Worm (Caenorhabditis elegans) whole organism, L3 larva: Measurements from ENCODE around the gene dgtr-1.

Experiments used
- R02D3.7 ChIP-seq: fragments of 150-350 bp; optimal IDR thresholded peaks from 2 replicates; lab custom pipeline; 2014; ENCODE audit warnings: missing biosample characterization, missing genetic modification characterization
- ZK546.5 ChIP-seq: sonication (generic microtip); optimal IDR thresholded peaks from 2 replicates; lab custom pipeline; 2017; ENCODE audit warnings: missing biosample characterization, missing genetic modification characterization
- aly-2 ChIP-seq: fragments of 150-350 bp; optimal IDR thresholded peaks from 2 replicates; lab custom pipeline; 2014; ENCODE audit warnings: missing biosample characterization, missing genetic modification characterization
- ama-1 ChIP-seq: fragments of 150-350 bp; optimal IDR thresholded peaks from 2 replicates; lab custom pipeline; 2018
- ceh-16 ChIP-seq: sonication (generic microtip); optimal IDR thresholded peaks from 2 replicates; lab custom pipeline; 2017; ENCODE audit warnings: missing biosample characterization, missing genetic modification characterization
- ceh-28 ChIP-seq: fragments of 150-350 bp; optimal IDR thresholded peaks from 2 replicates; lab custom pipeline; 2014; ENCODE audit warnings: missing biosample characterization, missing genetic modification reagents, missing genetic modification characterization
- ceh-82 ChIP-seq: fragments of 150-350 bp; optimal IDR thresholded peaks from 2 replicates; lab custom pipeline; 2014; ENCODE audit warnings: missing biosample characterization, missing genetic modification characterization
- ceh-9 ChIP-seq: sonication (generic microtip); optimal IDR thresholded peaks from 2 replicates; lab custom pipeline; 2018; ENCODE audit warnings: missing biosample characterization, missing genetic modification characterization
- egl-27 ChIP-seq: sonication (generic microtip); optimal IDR thresholded peaks from 4 replicates; lab custom pipeline; 2017; ENCODE audit warnings: missing biosample characterization, missing genetic modification reagents, missing genetic modification characterization
- egl-5 ChIP-seq: fragments of 150-350 bp; optimal IDR thresholded peaks from 2 replicates; lab custom pipeline; 2017; ENCODE audit warnings: missing biosample characterization, missing genetic modification reagents, missing genetic modification characterization, inconsistent platforms
- elt-1 ChIP-seq: fragments of 150-350 bp; optimal IDR thresholded peaks from 2 replicates; lab custom pipeline; 2014; ENCODE audit warnings: missing biosample characterization, missing genetic modification characterization
- elt-2 ChIP-seq: sonication (generic microtip); optimal IDR thresholded peaks from 2 replicates; lab custom pipeline; 2016; ENCODE audit warnings: missing genetic modification reagents, mild to moderate bottlenecking, missing genetic modification characterization, missing compliant biosample characterization
- elt-3 ChIP-seq, 3 experiments: fragments of 150-350 bp in 1 of 3; sonication (generic microtip) in 2 of 3; optimal IDR thresholded peaks; 2 replicates in 2 of 3; 4 replicates in 1 of 3; lab custom pipeline; 2014 to 2017; ENCODE audit warnings: missing biosample characterization in 3 of 3, missing genetic modification characterization in 3 of 3
- eor-1 ChIP-seq, 2 experiments: fragments of 150-350 bp; optimal IDR thresholded peaks; 2 replicates each; lab custom pipeline; 2014 to 2018; ENCODE audit warnings: missing biosample characterization in 2 of 2, missing genetic modification characterization in 2 of 2
- fkh-10 ChIP-seq: sonication (generic microtip); optimal IDR thresholded peaks from 2 replicates; lab custom pipeline; 2017; ENCODE audit warnings: missing biosample characterization, missing genetic modification reagents, missing genetic modification characterization
- fos-1 ChIP-seq: fragments of 150-350 bp; optimal IDR thresholded peaks from 2 replicates; lab custom pipeline; 2014; ENCODE audit warnings: missing biosample characterization, missing genetic modification characterization
- hmg-11 ChIP-seq: sonication (generic microtip); optimal IDR thresholded peaks from 2 replicates; lab custom pipeline; 2016; ENCODE audit warnings: missing genetic modification characterization, missing compliant biosample characterization
- jun-1 ChIP-seq: fragments of 150-350 bp; optimal IDR thresholded peaks from 2 replicates; lab custom pipeline; 2014; ENCODE audit warnings: missing biosample characterization, missing genetic modification reagents, missing genetic modification characterization
- lin-15B ChIP-seq: fragments of 150-350 bp; optimal IDR thresholded peaks from 2 replicates; lab custom pipeline; 2014; ENCODE audit warnings: missing biosample characterization, missing genetic modification characterization
- lin-39 ChIP-seq: fragments of 150-350 bp; optimal IDR thresholded peaks from 2 replicates; lab custom pipeline; 2018; ENCODE audit warnings: missing biosample characterization, missing genetic modification reagents, missing genetic modification characterization
- lsy-12 ChIP-seq: sonication (generic microtip); optimal IDR thresholded peaks from 2 replicates; lab custom pipeline; 2016; ENCODE audit warnings: mild to moderate bottlenecking, missing genetic modification characterization, missing compliant biosample characterization
- mdl-1 ChIP-seq: fragments of 150-350 bp; optimal IDR thresholded peaks from 2 replicates; lab custom pipeline; 2014; ENCODE audit warnings: missing biosample characterization, missing genetic modification characterization
- nfya-1 ChIP-seq: sonication (generic microtip); optimal IDR thresholded peaks from 2 replicates; lab custom pipeline; 2017; ENCODE audit warnings: missing genetic modification characterization, mild to moderate bottlenecking, missing compliant biosample characterization, antibody characterized with exemption, moderate library complexity; ENCODE audit not compliant: insufficient read depth
- nhr-12 ChIP-seq: fragments of 150-350 bp; optimal IDR thresholded peaks from 2 replicates; lab custom pipeline; 2014; ENCODE audit warnings: missing biosample characterization, missing genetic modification characterization
- nhr-23 ChIP-seq: fragments of 150-350 bp; optimal IDR thresholded peaks from 2 replicates; lab custom pipeline; 2014; ENCODE audit warnings: missing biosample characterization, missing genetic modification reagents, missing genetic modification characterization
- nhr-237 ChIP-seq: fragments of 150-350 bp; optimal IDR thresholded peaks from 2 replicates; lab custom pipeline; 2014; ENCODE audit warnings: missing biosample characterization, missing genetic modification characterization
- nhr-43 ChIP-seq: sonication (generic microtip); optimal IDR thresholded peaks from 2 replicates; lab custom pipeline; 2016; ENCODE audit warnings: mild to moderate bottlenecking, missing genetic modification characterization, missing compliant biosample characterization; ENCODE audit not compliant: poor library complexity, severe bottlenecking
- nhr-67 ChIP-seq: fragments of 150-350 bp; optimal IDR thresholded peaks from 2 replicates; lab custom pipeline; 2014; ENCODE audit warnings: missing biosample characterization, missing genetic modification characterization
- nhr-76 ChIP-seq: fragments of 150-350 bp; sonication (generic microtip); optimal IDR thresholded peaks from 5 replicates; lab custom pipeline; 2014; ENCODE audit warnings: missing biosample characterization, missing genetic modification characterization
- nhr-77 ChIP-seq: fragments of 150-350 bp; optimal IDR thresholded peaks from 2 replicates; lab custom pipeline; 2014; ENCODE audit warnings: missing biosample characterization, missing genetic modification characterization
- pha-4 ChIP-seq: fragments of 150-350 bp; optimal IDR thresholded peaks from 2 replicates; lab custom pipeline; 2014; ENCODE audit warnings: missing biosample characterization, missing genetic modification reagents, missing genetic modification characterization
- pqm-1 ChIP-seq: fragments of 150-350 bp; optimal IDR thresholded peaks from 2 replicates; lab custom pipeline; 2017; ENCODE audit warnings: missing biosample characterization, missing genetic modification characterization, inconsistent platforms
- sea-2 ChIP-seq: fragments of 150-350 bp; sonication (generic microtip); optimal IDR thresholded peaks from 4 replicates; lab custom pipeline; 2014; ENCODE audit warnings: missing biosample characterization, missing genetic modification reagents, missing genetic modification characterization
- skn-1 ChIP-seq: fragments of 150-350 bp; optimal IDR thresholded peaks from 2 replicates; lab custom pipeline; 2014; ENCODE audit warnings: missing biosample characterization, missing genetic modification characterization
- snpc-4 ChIP-seq: fragments of 150-350 bp; optimal IDR thresholded peaks from 2 replicates; lab custom pipeline; 2014; ENCODE audit warnings: missing biosample characterization, missing genetic modification characterization
- tbx-2 ChIP-seq: sonication (generic microtip); optimal IDR thresholded peaks from 2 replicates; lab custom pipeline; 2016; ENCODE audit warnings: mild to moderate bottlenecking, missing genetic modification characterization, missing compliant biosample characterization
- unc-39 ChIP-seq: sonication (generic microtip); optimal IDR thresholded peaks from 4 replicates; lab custom pipeline; 2017; ENCODE audit warnings: missing biosample characterization, missing genetic modification characterization
- unc-62 ChIP-seq: fragments of 150-350 bp; sonication (generic microtip); optimal IDR thresholded peaks from 4 replicates; lab custom pipeline; 2014; ENCODE audit warnings: missing biosample characterization, missing genetic modification reagents, missing genetic modification characterization
- ztf-11 ChIP-seq: fragments of 150-350 bp; optimal IDR thresholded peaks from 2 replicates; lab custom pipeline; 2014; ENCODE audit warnings: missing biosample characterization, missing genetic modification characterization

dgtr-1 gene

ce11 chrV:6514887-6515324 is 18.0 kb downstream of the dgtr-1 start, which contains the start of gene dpy-11 (continued):
- TF ChIP-seq mdl-1, result no peak
- TF ChIP-seq nhr-77 (tag; lab: Kevin White, UChicago), result no peak

DNA sequence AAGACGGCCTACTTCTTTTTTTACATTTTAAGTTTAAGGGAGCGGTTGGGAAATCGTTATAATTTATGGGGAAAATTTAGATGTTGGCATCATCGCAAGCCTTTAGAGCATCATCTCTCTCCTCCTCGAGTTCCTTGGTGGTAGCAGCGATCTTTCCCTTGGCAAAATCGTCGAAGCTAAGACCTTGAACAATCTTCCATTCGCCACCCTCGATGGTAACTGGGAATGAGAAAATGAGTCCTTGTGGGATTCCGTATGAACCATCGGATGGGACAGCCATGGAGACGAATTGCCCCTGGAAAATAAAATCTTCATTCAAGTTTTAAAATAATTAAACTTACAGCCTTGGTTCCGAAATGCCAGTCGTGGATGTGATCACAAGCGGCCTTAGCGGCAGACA is 18.4 kb downstream of the dgtr-1 start:
- TF ChIP-seq ceh-9 (tag; lab: Kevin White, UChicago) (no peak), egl-27 (tag; lab: Kevin White, UChicago) (no peak), eor-1 (tag; optimal IDR thresholded peaks at IDR 0.05; lab: Kevin White, UChicago) (no peak), nhr-67 (tag; lab: Kevin White, UChicago) (no peak), egl-5 (tag; lab: Kevin White, UChicago) (no peak), tbx-2 (no peak), sea-2 (no peak), elt-1 (tag; lab: Kevin White, UChicago) (no peak), lin-15B (no peak), jun-1 (tag; lab: Kevin White, UChicago) (no peak), ceh-28 (tag; lab: Kevin White, UChicago) (no peak)

- TF ChIP-seq nhr-67 (tag; lab: Kevin White, UChicago) (no peak), lin-39 (tag; lab: Kevin White, UChicago) (no peak), nhr-12 (tag; lab: Kevin White, UChicago) (no peak), snpc-4 (tag; lab: Kevin White, UChicago) (peak; percentile 21), egl-27 (tag; lab: Kevin White, UChicago) (no peak), fkh-10 (GFP tag; lab: Kevin White, UChicago) (no peak), hmg-11 (tag; lab: Kevin White, UChicago) (peak; percentile 31), jun-1 (tag; lab: Kevin White, UChicago) (no peak), egl-5 (tag; lab: Kevin White, UChicago) (no peak), ceh-82 (tag; lab: Kevin White, UChicago) (no peak), pha-4 (tag; lab: Kevin White, UChicago) (peak; percentile 70), mdl-1 (no peak), nhr-237 (tag; lab: Kevin White, UChicago) (no peak), ama-1 (no peak), elt-1 (tag; lab: Kevin White, UChicago) (no peak), elt-2 (tag; lab: Kevin White, UChicago) (peak; percentile 30), sea-2 (no peak), ceh-9 (tag; lab: Kevin White, UChicago) (no peak), R02D3.7 (no peak), ceh-16 (tag; lab: Kevin White, UChicago) (no peak), nhr-77 (tag; lab: Kevin White, UChicago) (no peak), pqm-1 (no peak), ZK546.5 (tag; lab: Kevin White, UChicago) (no peak), lsy-12 (tag; lab: Kevin White, UChicago) (no peak), nfya-1 (tag; lab: Kevin White, UChicago) (peak; percentile 10), nhr-23 (tag; lab: Kevin White, UChicago) (no peak), aly-2 (tag; lab: Kevin White, UChicago) (no peak), unc-39 (no peak), lin-15B (peak; percentile 38), ceh-28 (tag; lab: Kevin White, UChicago) (peak; percentile 55), nhr-76 (tag; lab: Kevin White, UChicago) (no peak)
Observed at ce11 chrV:6516491-6517304, 19.8 kb downstream of the dgtr-1 start, which contains the start of gene mdh-1. TSS of gene mdh-1 (minus strand) at chrV:6516526.

DNA sequence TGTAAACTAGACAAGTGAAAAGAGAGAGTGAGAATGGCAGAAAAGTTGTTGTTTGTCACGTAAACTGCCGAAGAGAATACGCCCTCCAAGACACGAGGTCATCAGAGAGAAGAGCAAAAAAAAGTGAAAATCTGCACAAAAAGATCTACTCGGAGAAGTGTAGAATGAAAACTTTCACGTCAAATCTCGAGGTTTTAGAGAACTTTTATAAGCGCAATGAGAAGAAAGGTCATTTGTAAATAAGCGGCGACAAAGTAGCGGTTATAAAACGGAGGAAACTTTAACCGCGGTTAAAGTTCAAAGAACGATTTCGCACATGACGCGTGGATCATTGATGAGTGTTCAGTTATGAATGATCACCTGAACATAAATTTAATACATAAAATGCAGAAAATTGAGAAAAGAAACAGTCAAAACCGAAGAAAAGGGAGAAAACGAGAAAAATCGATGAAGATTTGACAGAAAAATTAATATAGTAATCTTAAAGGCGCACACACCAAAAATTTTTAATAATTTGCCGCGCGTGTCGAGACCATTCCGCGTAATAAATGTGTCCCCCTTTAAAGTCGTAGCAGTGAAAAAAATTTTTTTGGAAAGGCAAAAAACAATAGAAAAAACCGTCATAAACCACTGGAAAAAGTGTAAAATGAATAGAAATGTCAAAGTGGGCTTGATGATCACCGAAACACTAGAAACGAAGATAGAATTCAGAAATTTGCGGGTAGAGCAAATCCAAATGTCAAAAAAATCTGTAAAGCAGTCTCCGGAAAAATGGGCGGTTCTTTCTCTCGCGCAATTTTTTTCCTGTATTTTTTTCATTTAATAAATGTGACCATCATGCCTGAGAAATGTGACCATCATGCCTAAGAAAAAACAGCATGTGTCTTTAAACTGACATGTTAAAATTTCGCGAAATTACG is 20.7 kb downstream of the dgtr-1 start:
- no peak for TF ChIP-seq fos-1 (tag; lab: Kevin White, UChicago)
- TF ChIP-seq pha-4 (tag; lab: Kevin White, UChicago), result peak; percentile 72
- no peak for TF ChIP-seq nhr-12 (tag; lab: Kevin White, UChicago)
- peak; percentile 22 for TF ChIP-seq jun-1 (tag; lab: Kevin White, UChicago)
- TF ChIP-seq ama-1, result peak; percentile 74
- TF ChIP-seq nhr-23 (tag; lab: Kevin White, UChicago), result peak; percentile 37
- no peak for TF ChIP-seq elt-3 (tag; optimal IDR thresholded peaks at IDR 0.05; lab: Kevin White, UChicago)
- TF ChIP-seq nhr-67 (tag; lab: Kevin White, UChicago), result no peak
- TF ChIP-seq pqm-1, result peak; percentile 18
- no peak for TF ChIP-seq egl-5 (tag; lab: Kevin White, UChicago)
- no peak for TF ChIP-seq unc-62 (GFP tag; lab: Kevin White, UChicago)
- no peak for TF ChIP-seq nhr-76 (tag; lab: Kevin White, UChicago)
- TF ChIP-seq lsy-12 (tag; lab: Kevin White, UChicago), result no peak
- TF ChIP-seq lin-15B, result no peak
- TF ChIP-seq skn-1, result no peak
- TF ChIP-seq elt-2 (tag; lab: Kevin White, UChicago), result peak; percentile 35
- TF ChIP-seq elt-1 (tag; lab: Kevin White, UChicago), result peak; percentile 52
- no peak for TF ChIP-seq ceh-9 (tag; lab: Kevin White, UChicago)
- no peak for TF ChIP-seq ZK546.5 (tag; lab: Kevin White, UChicago)
- TF ChIP-seq ceh-82 (tag; lab: Kevin White, UChicago), result no peak
- no peak for TF ChIP-seq ztf-11 (tag; lab: Kevin White, UChicago)
- TF ChIP-seq fkh-10 (GFP tag; lab: Kevin White, UChicago), result no peak
- TF ChIP-seq tbx-2, result no peak
- no peak for TF ChIP-seq eor-1 (tag; optimal IDR thresholded peaks at IDR 0.05; lab: Kevin White, UChicago)
- TF ChIP-seq nhr-43 (tag; lab: Kevin White, UChicago), result peak; percentile 70
